Worm (Caenorhabditis elegans) whole organism, L2 larva: ENCODE data around the gene Y110A2AL.2.

ENCODE experiments used
- dmd-4 ChIP-seq: sonication (generic microtip); optimal IDR thresholded peaks from 2 replicates; lab custom pipeline; 2017; ENCODE audit warnings: missing biosample characterization, missing genetic modification characterization
- lin-13 ChIP-seq: fragments of 150-350 bp; optimal IDR thresholded peaks from 2 replicates; lab custom pipeline; 2014; ENCODE audit warnings: missing biosample characterization, missing genetic modification reagents, missing genetic modification characterization
- unc-62 ChIP-seq: fragments of 150-350 bp; optimal IDR thresholded peaks from 2 replicates; lab custom pipeline; 2014; ENCODE audit warnings: missing biosample characterization, missing genetic modification reagents, missing genetic modification characterization

- TF ChIP-seq unc-62 = no peak
- no peak for TF ChIP-seq dmd-4 (tag; lab: Kevin White, UChicago)
- TF ChIP-seq lin-13 (GFP tag; lab: Kevin White, UChicago) = no peak
Observed at ce11 chrII:2829482-2829881, 38.3 kb upstream of the Y110A2AL.2 start.
